Worm (Caenorhabditis elegans): ENCODE measurements around the gene F58G6.3.

DNA sequence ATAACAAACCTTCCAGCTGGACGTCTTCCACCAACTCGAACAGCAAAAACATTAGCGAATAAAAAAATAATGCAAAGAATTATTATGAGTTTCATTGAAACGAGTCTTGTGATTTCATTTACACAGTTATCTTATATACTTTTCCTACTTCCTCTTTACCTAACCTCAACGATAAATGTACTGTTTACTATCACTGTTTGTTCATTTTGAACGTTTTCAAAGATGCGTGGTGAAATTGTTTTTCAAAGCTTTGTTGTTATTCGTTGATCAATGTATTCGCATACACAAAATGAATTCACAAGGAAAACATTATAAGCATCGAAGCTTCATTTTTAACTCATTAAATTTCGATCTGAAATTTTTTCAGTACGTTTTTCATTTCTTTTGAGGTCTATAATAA, 31.1 kb upstream of the F58G6.3 start, which contains the start of gene W09C2.7:
- TF ChIP-seq F49E8.2 (tag; optimal IDR thresholded peaks at IDR 0.05; ENCODE audit: borderline replicate concordance) = no peak
- TF ChIP-seq nhr-76 (tag; optimal IDR thresholded peaks at IDR 0.05) = no peak
- no peak for TF ChIP-seq unc-39 (tag; optimal IDR thresholded peaks at IDR 0.05)
- TF ChIP-seq nhr-237 (tag; optimal IDR thresholded peaks at IDR 0.05) = no peak
- TF ChIP-seq snpc-4 (tag; optimal IDR thresholded peaks at IDR 0.05) = no peak
- no peak for TF ChIP-seq ceh-28 (tag; optimal IDR thresholded peaks at IDR 0.05)
- no peak for TF ChIP-seq unc-130 (GFP tag; optimal IDR thresholded peaks at IDR 0.05)
- TF ChIP-seq nhr-11 (tag; optimal IDR thresholded peaks at IDR 0.05) = no peak
